Worm (Caenorhabditis elegans) whole organism, late embryonic: ENCODE data around the gene T05C12.1.

Experiments
- C08G9.2 ChIP-seq: sonication (generic microtip); optimal IDR thresholded peaks from 2 replicates; lab custom pipeline; 2016; ENCODE audit warnings: mild to moderate bottlenecking, missing genetic modification characterization, moderate library complexity, missing compliant biosample characterization
- F13H6.1 ChIP-seq: sonication (generic microtip); optimal IDR thresholded peaks from 2 replicates; lab custom pipeline; 2016; ENCODE audit warnings: missing genetic modification characterization, missing compliant biosample characterization
- K09A11.1 ChIP-seq: sonication (generic microtip); optimal IDR thresholded peaks from 2 replicates; lab custom pipeline; 2017; ENCODE audit warnings: antibody characterized with exemption, mild to moderate bottlenecking, missing genetic modification characterization, missing compliant biosample characterization; ENCODE audit not compliant: insufficient read depth
- T23F11.4 ChIP-seq: fragments of 200-800 bp; sonication (Bioruptor generic); optimal IDR thresholded peaks from 2 replicates; lab custom pipeline; 2018; ENCODE audit warnings: mild to moderate bottlenecking, missing genetic modification characterization, missing compliant biosample characterization
- ceh-14 ChIP-seq: sonication (generic microtip); optimal IDR thresholded peaks from 2 replicates; lab custom pipeline; 2016; ENCODE audit warnings: missing genotype, missing genetic modification characterization, missing compliant biosample characterization
- ceh-19 ChIP-seq: fragments of 200-800 bp; sonication (Bioruptor generic); optimal IDR thresholded peaks from 2 replicates; lab custom pipeline; 2018; ENCODE audit warnings: mild to moderate bottlenecking, missing genetic modification characterization, missing compliant biosample characterization
- ceh-2 ChIP-seq: sonication (generic microtip); optimal IDR thresholded peaks from 2 replicates; lab custom pipeline; 2016; ENCODE audit warnings: missing genotype, missing genetic modification characterization, missing compliant biosample characterization
- ceh-30 ChIP-seq: fragments of 150-350 bp; optimal IDR thresholded peaks from 2 replicates; lab custom pipeline; 2014; ENCODE audit warnings: missing biosample characterization, missing genetic modification characterization
- ceh-34 ChIP-seq: sonication (generic microtip); optimal IDR thresholded peaks from 2 replicates; lab custom pipeline; 2016; ENCODE audit warnings: mild to moderate bottlenecking, missing genetic modification characterization, missing compliant biosample characterization
- ceh-48 ChIP-seq: sonication (generic microtip); optimal IDR thresholded peaks from 2 replicates; lab custom pipeline; 2016; ENCODE audit warnings: missing genetic modification characterization, inconsistent platforms, missing compliant biosample characterization
- ceh-9 ChIP-seq: sonication (generic microtip); optimal IDR thresholded peaks from 2 replicates; lab custom pipeline; 2016; ENCODE audit warnings: mild to moderate bottlenecking, missing genetic modification characterization, inconsistent platforms, missing compliant biosample characterization
- che-1 ChIP-seq: sonication (generic microtip); optimal IDR thresholded peaks from 2 replicates; lab custom pipeline; 2016; ENCODE audit warnings: mild to moderate bottlenecking, missing genetic modification characterization, missing compliant biosample characterization
- dmd-4 ChIP-seq: sonication (generic microtip); optimal IDR thresholded peaks from 2 replicates; lab custom pipeline; 2016; ENCODE audit warnings: borderline replicate concordance, missing genetic modification characterization, missing compliant biosample characterization
- dve-1 ChIP-seq: sonication (generic microtip); optimal IDR thresholded peaks from 2 replicates; lab custom pipeline; 2017; ENCODE audit warnings: antibody characterized with exemption, mild to moderate bottlenecking, missing genetic modification characterization, missing compliant biosample characterization
- elt-4 ChIP-seq: sonication (generic microtip); optimal IDR thresholded peaks from 2 replicates; lab custom pipeline; 2016; ENCODE audit warnings: missing genetic modification characterization, missing compliant biosample characterization
- ets-4 ChIP-seq: sonication (generic microtip); optimal IDR thresholded peaks from 2 replicates; lab custom pipeline; 2016; ENCODE audit warnings: missing genetic modification characterization, missing compliant biosample characterization
- eyg-1 ChIP-seq: sonication (generic microtip); optimal IDR thresholded peaks from 2 replicates; lab custom pipeline; 2016; ENCODE audit warnings: missing genotype, missing genetic modification characterization, missing compliant biosample characterization
- fkh-6 ChIP-seq: sonication (generic microtip); optimal IDR thresholded peaks from 2 replicates; lab custom pipeline; 2016; ENCODE audit warnings: missing genetic modification characterization, missing compliant biosample characterization
- gmeb-2 ChIP-seq: sonication (generic microtip); optimal IDR thresholded peaks from 2 replicates; lab custom pipeline; 2016; ENCODE audit warnings: missing genetic modification characterization, inconsistent platforms, missing compliant biosample characterization
- hlh-13 ChIP-seq: fragments of 200-800 bp; sonication (Bioruptor generic); optimal IDR thresholded peaks from 2 replicates; lab custom pipeline; 2018; ENCODE audit warnings: mild to moderate bottlenecking, missing genetic modification characterization, missing compliant biosample characterization
- hlh-6 ChIP-seq: sonication (generic microtip); optimal IDR thresholded peaks from 2 replicates; lab custom pipeline; 2016; ENCODE audit warnings: missing genotype, missing genetic modification characterization, missing compliant biosample characterization
- hlh-8 ChIP-seq: sonication (generic microtip); optimal IDR thresholded peaks from 2 replicates; lab custom pipeline; 2016; ENCODE audit warnings: missing genotype, missing genetic modification characterization, missing compliant biosample characterization
- lin-11 ChIP-seq: fragments of 200-800 bp; sonication (Bioruptor generic); optimal IDR thresholded peaks from 2 replicates; lab custom pipeline; 2018; ENCODE audit warnings: mild to moderate bottlenecking, missing genetic modification characterization, missing compliant biosample characterization
- nfya-1 ChIP-seq: sonication (generic microtip); optimal IDR thresholded peaks from 2 replicates; lab custom pipeline; 2017; ENCODE audit warnings: missing genetic modification characterization, mild to moderate bottlenecking, missing compliant biosample characterization, antibody characterized with exemption, moderate library complexity
- odd-2 ChIP-seq: sonication (generic microtip); optimal IDR thresholded peaks from 2 replicates; lab custom pipeline; 2017; ENCODE audit warnings: antibody characterized with exemption, mild to moderate bottlenecking, missing genetic modification characterization, missing compliant biosample characterization
- pag-3 ChIP-seq: sonication (generic microtip); optimal IDR thresholded peaks from 2 replicates; lab custom pipeline; 2016; ENCODE audit warnings: missing compliant biosample characterization, missing genetic modification characterization, borderline replicate concordance
- pat-9 ChIP-seq: fragments of 200-800 bp; sonication (Bioruptor generic); optimal IDR thresholded peaks from 2 replicates; lab custom pipeline; 2018; ENCODE audit warnings: mild to moderate bottlenecking, missing genetic modification characterization, moderate library complexity, missing compliant biosample characterization
- pax-1 ChIP-seq: fragments of 150-350 bp; optimal IDR thresholded peaks from 2 replicates; lab custom pipeline; 2014; ENCODE audit warnings: missing biosample characterization, missing genetic modification characterization
- rnt-1 ChIP-seq: sonication (generic microtip); optimal IDR thresholded peaks from 2 replicates; lab custom pipeline; 2016; ENCODE audit warnings: missing genetic modification characterization, missing compliant biosample characterization
- ttx-3 ChIP-seq: sonication (generic microtip); optimal IDR thresholded peaks from 2 replicates; lab custom pipeline; 2016; ENCODE audit warnings: missing genetic modification reagents, missing genetic modification characterization, missing compliant biosample characterization
- unc-3 ChIP-seq, 2 experiments: fragments of 200-800 bp in 1 of 2; sonication (Bioruptor generic) in 1 of 2; sonication (generic microtip) in 1 of 2; conservative IDR thresholded peaks in 1 of 2; optimal IDR thresholded peaks in 1 of 2; 2 replicates each; pipeline versions ENCODE4 v1.3.6 to Lab custom; 2016 to 2022; ENCODE audit warnings: missing compliant biosample characterization in 2 of 2, missing genetic modification characterization in 2 of 2, missing genetic modification reagents in 1 of 2
- unc-42 ChIP-seq: sonication (generic microtip); optimal IDR thresholded peaks from 2 replicates; lab custom pipeline; 2016; ENCODE audit warnings: missing genotype, missing genetic modification characterization, missing compliant biosample characterization
- unc-55 ChIP-seq: sonication (generic microtip); optimal IDR thresholded peaks from 2 replicates; lab custom pipeline; 2017; ENCODE audit warnings: missing biosample characterization, missing genetic modification reagents, missing genetic modification characterization
- unc-86 ChIP-seq: sonication (generic microtip); optimal IDR thresholded peaks from 2 replicates; lab custom pipeline; 2016; ENCODE audit warnings: missing genetic modification characterization, missing compliant biosample characterization
- zip-5 ChIP-seq: sonication (generic microtip); optimal IDR thresholded peaks from 2 replicates; lab custom pipeline; 2016; ENCODE audit warnings: missing genetic modification characterization, missing compliant biosample characterization
- ztf-16 ChIP-seq: sonication (generic microtip); optimal IDR thresholded peaks from 2 replicates; lab custom pipeline; 2017; ENCODE audit warnings: missing genetic modification characterization, missing compliant biosample characterization

Gene T05C12.1

DNA sequence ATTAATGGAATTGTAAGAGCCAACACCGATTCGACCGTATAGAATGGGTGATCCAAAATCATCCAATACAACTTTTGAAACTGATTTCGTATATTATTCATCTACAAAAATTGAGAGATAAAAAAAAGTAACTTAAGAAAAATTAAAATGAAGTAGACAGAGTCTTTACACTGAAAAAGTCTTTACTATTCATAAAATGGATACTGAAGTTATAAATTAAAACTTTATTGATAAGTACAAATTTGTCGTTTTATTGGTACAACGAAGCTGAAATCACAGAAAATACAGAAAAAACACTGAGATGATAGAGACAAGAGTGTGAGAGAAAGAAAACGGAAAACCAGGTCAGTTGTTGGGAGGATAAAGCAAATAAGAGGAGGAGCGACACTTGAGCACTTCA is 40.9 kb downstream of the T05C12.1 start, which contains the start of gene M110.10:
Gene M110.10, minus strand, starts transcription at position 101 of the 400 bp plus-strand sequence.
- TF ChIP-seq ceh-14 (tag; lab: Kevin White, UChicago) (no peak), lin-11 (tag; lab: Kevin White, UChicago) (no peak), unc-3 (GFP tag; conservative IDR thresholded peaks at IDR 0.05; lab: Robert Waterston, UW) (no peak), unc-3 (tag; optimal IDR thresholded peaks at IDR 0.05; lab: Kevin White, UChicago) (no peak), K09A11.1 (tag; lab: Kevin White, UChicago) (no peak), ceh-19 (GFP tag; lab: Kevin White, UChicago) (no peak), dmd-4 (tag; lab: Kevin White, UChicago) (no peak), eyg-1 (tag; lab: Kevin White, UChicago) (no peak), elt-4 (tag; lab: Kevin White, UChicago) (no peak), che-1 (tag; lab: Kevin White, UChicago) (no peak), gmeb-2 (tag; lab: Kevin White, UChicago) (no peak), ttx-3 (tag; lab: Kevin White, UChicago) (no peak), T23F11.4 (GFP tag; lab: Kevin White, UChicago) (no peak), odd-2 (tag; lab: Kevin White, UChicago) (no peak), ceh-2 (tag; lab: Kevin White, UChicago) (no peak), rnt-1 (no peak), hlh-8 (tag; lab: Kevin White, UChicago) (no peak), ceh-9 (tag; lab: Kevin White, UChicago) (no peak), nfya-1 (tag; lab: Kevin White, UChicago) (no peak), C08G9.2 (no peak), ets-4 (tag; lab: Kevin White, UChicago) (no peak)

DNA sequence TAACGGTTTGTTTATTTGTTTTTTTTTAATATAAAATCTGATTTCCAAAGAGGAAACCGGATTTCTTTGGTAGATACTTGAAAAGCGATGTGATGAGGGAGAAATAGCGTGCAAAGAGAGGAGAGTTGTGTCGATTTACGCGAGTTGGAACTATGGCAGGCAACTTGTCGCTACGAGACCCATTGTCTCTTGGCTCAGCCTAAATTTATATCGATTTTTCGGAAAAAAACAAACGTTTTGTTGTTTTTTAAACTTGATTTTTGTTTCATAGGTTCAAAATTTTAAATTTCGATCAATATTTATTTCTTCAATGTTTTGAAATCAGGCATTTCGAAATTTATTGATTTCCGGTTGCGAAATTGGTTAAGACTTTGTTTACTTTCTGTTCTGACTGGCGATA is 43.0 kb downstream of the T05C12.1 start, which contains the start of gene M110.3:
Gene M110.3, minus strand, starts transcription at position 184 of the 400 bp plus-strand sequence.
- TF ChIP-seq K09A11.1 (tag; lab: Kevin White, UChicago) (no peak), ceh-48 (tag; lab: Kevin White, UChicago) (peak; percentile 78), unc-42 (tag; lab: Kevin White, UChicago) (peak; percentile 37), pat-9 (no peak), ceh-19 (GFP tag; lab: Kevin White, UChicago) (no peak), fkh-6 (tag; lab: Kevin White, UChicago) (no peak), ceh-34 (tag; lab: Kevin White, UChicago) (peak; percentile 32), dve-1 (tag; lab: Kevin White, UChicago) (peak; percentile 20), pax-1 (peak; percentile 9), ets-4 (tag; lab: Kevin White, UChicago) (peak; percentile 21), unc-55 (GFP tag; lab: Kevin White, UChicago) (peak; percentile 20), nfya-1 (tag; lab: Kevin White, UChicago) (peak; percentile 20)

ce11 chrII:8216922-8217321 is 43.4 kb downstream of the T05C12.1 start, which contains the start of gene ifg-1:
Gene ifg-1, plus strand, starts transcription at chrII:8217222.
- no peak for TF ChIP-seq ceh-30 (tag; lab: Kevin White, UChicago)
- no peak for TF ChIP-seq ztf-16 (tag; lab: Kevin White, UChicago)
- TF ChIP-seq pag-3 (tag; lab: Kevin White, UChicago): no peak
- no peak for TF ChIP-seq gmeb-2 (tag; lab: Kevin White, UChicago)
- no peak for TF ChIP-seq nfya-1 (tag; lab: Kevin White, UChicago)
- no peak for TF ChIP-seq hlh-6 (tag; lab: Kevin White, UChicago)
- TF ChIP-seq zip-5 (tag; lab: Kevin White, UChicago): no peak
- no peak for TF ChIP-seq ceh-19 (GFP tag; lab: Kevin White, UChicago)
- no peak for TF ChIP-seq ceh-14 (tag; lab: Kevin White, UChicago)
- TF ChIP-seq hlh-13 (GFP tag; lab: Kevin White, UChicago): no peak
- TF ChIP-seq ceh-34 (tag; lab: Kevin White, UChicago): no peak
- TF ChIP-seq F13H6.1 (tag; lab: Kevin White, UChicago): no peak
- TF ChIP-seq pax-1: no peak
- no peak for TF ChIP-seq fkh-6 (tag; lab: Kevin White, UChicago)
- TF ChIP-seq che-1 (tag; lab: Kevin White, UChicago): no peak
- no peak for TF ChIP-seq unc-86
- TF ChIP-seq ttx-3 (tag; lab: Kevin White, UChicago): no peak
